Worm (Caenorhabditis elegans) whole organism, late embryonic: ENCODE results near the gene C17G1.2.

Experiments used
- C38D4.7 ChIP-seq: fragments of 200-800 bp; sonication (Bioruptor generic); optimal IDR thresholded peaks from 2 replicates; lab custom pipeline; 2018; ENCODE audit warnings: mild to moderate bottlenecking, missing genetic modification characterization, moderate library complexity, missing compliant biosample characterization
- F13H6.1 ChIP-seq: sonication (generic microtip); optimal IDR thresholded peaks from 2 replicates; lab custom pipeline; 2016; ENCODE audit warnings: missing genetic modification characterization, missing compliant biosample characterization
- K02D7.2 ChIP-seq: sonication (generic microtip); optimal IDR thresholded peaks from 2 replicates; lab custom pipeline; 2017; ENCODE audit warnings: mild to moderate bottlenecking, missing genetic modification characterization, missing compliant biosample characterization
- K09A11.1 ChIP-seq: sonication (generic microtip); optimal IDR thresholded peaks from 2 replicates; lab custom pipeline; 2017; ENCODE audit warnings: antibody characterized with exemption, mild to moderate bottlenecking, missing genetic modification characterization, missing compliant biosample characterization; ENCODE audit not compliant: insufficient read depth
- T23F11.4 ChIP-seq: fragments of 200-800 bp; sonication (Bioruptor generic); optimal IDR thresholded peaks from 2 replicates; lab custom pipeline; 2018; ENCODE audit warnings: mild to moderate bottlenecking, missing genetic modification characterization, missing compliant biosample characterization
- ama-1 ChIP-seq: fragments of 150-350 bp; optimal IDR thresholded peaks from 2 replicates; lab custom pipeline; 2014
- ceh-14 ChIP-seq: sonication (generic microtip); optimal IDR thresholded peaks from 2 replicates; lab custom pipeline; 2016; ENCODE audit warnings: missing genotype, missing genetic modification characterization, missing compliant biosample characterization
- ceh-18 ChIP-seq: sonication (generic microtip); optimal IDR thresholded peaks from 2 replicates; lab custom pipeline; 2016; ENCODE audit warnings: missing genetic modification characterization, missing compliant biosample characterization
- ceh-19 ChIP-seq: fragments of 200-800 bp; sonication (Bioruptor generic); optimal IDR thresholded peaks from 2 replicates; lab custom pipeline; 2018; ENCODE audit warnings: mild to moderate bottlenecking, missing genetic modification characterization, missing compliant biosample characterization
- ceh-24 ChIP-seq: sonication (generic microtip); optimal IDR thresholded peaks from 2 replicates; lab custom pipeline; 2016; ENCODE audit warnings: mild to moderate bottlenecking, missing genetic modification characterization, missing compliant biosample characterization
- ceh-31 ChIP-seq: sonication (generic microtip); optimal IDR thresholded peaks from 2 replicates; lab custom pipeline; 2016; ENCODE audit warnings: missing genetic modification characterization, missing compliant biosample characterization
- ceh-34 ChIP-seq: sonication (generic microtip); optimal IDR thresholded peaks from 2 replicates; lab custom pipeline; 2016; ENCODE audit warnings: mild to moderate bottlenecking, missing genetic modification characterization, missing compliant biosample characterization
- ceh-6 ChIP-seq: fragments of 200-800 bp; sonication (Bioruptor generic); optimal IDR thresholded peaks from 2 replicates; lab custom pipeline; 2018; ENCODE audit warnings: mild to moderate bottlenecking, missing genetic modification characterization, missing compliant biosample characterization
- ceh-9 ChIP-seq: sonication (generic microtip); optimal IDR thresholded peaks from 2 replicates; lab custom pipeline; 2016; ENCODE audit warnings: mild to moderate bottlenecking, missing genetic modification characterization, inconsistent platforms, missing compliant biosample characterization
- dmd-4 ChIP-seq: sonication (generic microtip); optimal IDR thresholded peaks from 2 replicates; lab custom pipeline; 2016; ENCODE audit warnings: borderline replicate concordance, missing genetic modification characterization, missing compliant biosample characterization
- dve-1 ChIP-seq: sonication (generic microtip); optimal IDR thresholded peaks from 2 replicates; lab custom pipeline; 2017; ENCODE audit warnings: antibody characterized with exemption, mild to moderate bottlenecking, missing genetic modification characterization, missing compliant biosample characterization
- elt-2 ChIP-seq: sonication (generic microtip); optimal IDR thresholded peaks from 2 replicates; lab custom pipeline; 2016; ENCODE audit warnings: missing genetic modification reagents, missing genetic modification characterization, missing compliant biosample characterization
- elt-4 ChIP-seq: sonication (generic microtip); optimal IDR thresholded peaks from 2 replicates; lab custom pipeline; 2016; ENCODE audit warnings: missing genetic modification characterization, missing compliant biosample characterization
- fkh-6 ChIP-seq: sonication (generic microtip); optimal IDR thresholded peaks from 2 replicates; lab custom pipeline; 2016; ENCODE audit warnings: missing genetic modification characterization, missing compliant biosample characterization
- hlh-13 ChIP-seq: fragments of 200-800 bp; sonication (Bioruptor generic); optimal IDR thresholded peaks from 2 replicates; lab custom pipeline; 2018; ENCODE audit warnings: mild to moderate bottlenecking, missing genetic modification characterization, missing compliant biosample characterization
- hlh-30 ChIP-seq: sonication (generic microtip); optimal IDR thresholded peaks from 2 replicates; lab custom pipeline; 2017; ENCODE audit warnings: antibody characterized with exemption, missing genetic modification characterization, missing compliant biosample characterization; ENCODE audit not compliant: insufficient read depth
- lim-6 ChIP-seq: sonication (generic microtip); optimal IDR thresholded peaks from 2 replicates; lab custom pipeline; 2016; ENCODE audit warnings: missing genetic modification characterization, missing compliant biosample characterization
- mec-3 ChIP-seq: sonication (generic microtip); optimal IDR thresholded peaks from 2 replicates; lab custom pipeline; 2016; ENCODE audit warnings: borderline replicate concordance, missing genetic modification characterization, missing compliant biosample characterization
- nfya-1 ChIP-seq: sonication (generic microtip); optimal IDR thresholded peaks from 2 replicates; lab custom pipeline; 2017; ENCODE audit warnings: missing genetic modification characterization, mild to moderate bottlenecking, missing compliant biosample characterization, antibody characterized with exemption, moderate library complexity
- nhr-11 ChIP-seq: fragments of 150-350 bp; optimal IDR thresholded peaks from 2 replicates; lab custom pipeline; 2014; ENCODE audit warnings: missing biosample characterization, missing genetic modification characterization
- nhr-232 ChIP-seq: sonication (generic microtip); optimal IDR thresholded peaks from 2 replicates; lab custom pipeline; 2016; ENCODE audit warnings: missing genetic modification characterization, missing compliant biosample characterization
- pat-9 ChIP-seq: fragments of 200-800 bp; sonication (Bioruptor generic); optimal IDR thresholded peaks from 2 replicates; lab custom pipeline; 2018; ENCODE audit warnings: mild to moderate bottlenecking, missing genetic modification characterization, moderate library complexity, missing compliant biosample characterization
- pha-4 ChIP-seq: fragments of 150-350 bp; optimal IDR thresholded peaks from 2 replicates; lab custom pipeline; 2018; ENCODE audit warnings: missing biosample characterization, missing genetic modification reagents, missing genetic modification characterization
- pqm-1 ChIP-seq: sonication (generic microtip); optimal IDR thresholded peaks from 2 replicates; lab custom pipeline; 2016; ENCODE audit warnings: missing genetic modification characterization, missing compliant biosample characterization
- pros-1 ChIP-seq: fragments of 150-350 bp; optimal IDR thresholded peaks from 2 replicates; lab custom pipeline; 2014; ENCODE audit warnings: missing biosample characterization, missing genetic modification reagents, missing genetic modification characterization
- ref-2 ChIP-seq: sonication (generic microtip); optimal IDR thresholded peaks from 2 replicates; lab custom pipeline; 2016; ENCODE audit warnings: missing genetic modification characterization, missing compliant biosample characterization
- sdc-2 ChIP-seq: sonication (generic microtip); optimal IDR thresholded peaks from 2 replicates; lab custom pipeline; 2016; ENCODE audit warnings: missing genotype, missing genetic modification characterization, missing compliant biosample characterization
- syd-9 ChIP-seq: sonication (generic microtip); optimal IDR thresholded peaks from 2 replicates; lab custom pipeline; 2016; ENCODE audit warnings: mild to moderate bottlenecking, missing genetic modification characterization, moderate library complexity, missing compliant biosample characterization
- tbx-2 ChIP-seq: sonication (generic microtip); optimal IDR thresholded peaks from 2 replicates; lab custom pipeline; 2016; ENCODE audit warnings: missing genetic modification characterization, missing compliant biosample characterization
- tbx-7 ChIP-seq: sonication (generic microtip); optimal IDR thresholded peaks from 2 replicates; lab custom pipeline; 2016; ENCODE audit warnings: missing genotype, missing genetic modification characterization, missing compliant biosample characterization
- ttx-3 ChIP-seq: sonication (generic microtip); optimal IDR thresholded peaks from 2 replicates; lab custom pipeline; 2016; ENCODE audit warnings: missing genetic modification reagents, missing genetic modification characterization, missing compliant biosample characterization
- unc-3 ChIP-seq, 2 experiments: fragments of 200-800 bp in 1 of 2; sonication (Bioruptor generic) in 1 of 2; sonication (generic microtip) in 1 of 2; conservative IDR thresholded peaks in 1 of 2; optimal IDR thresholded peaks in 1 of 2; 2 replicates each; pipeline versions ENCODE4 v1.3.6 to Lab custom; 2016 to 2022; ENCODE audit warnings: missing compliant biosample characterization in 2 of 2, missing genetic modification characterization in 2 of 2, missing genetic modification reagents in 1 of 2
- unc-42 ChIP-seq: sonication (generic microtip); optimal IDR thresholded peaks from 2 replicates; lab custom pipeline; 2016; ENCODE audit warnings: missing genotype, missing genetic modification characterization, missing compliant biosample characterization
- unc-55 ChIP-seq: sonication (generic microtip); optimal IDR thresholded peaks from 2 replicates; lab custom pipeline; 2017; ENCODE audit warnings: missing biosample characterization, missing genetic modification reagents, missing genetic modification characterization
- unc-86 ChIP-seq: sonication (generic microtip); optimal IDR thresholded peaks from 2 replicates; lab custom pipeline; 2016; ENCODE audit warnings: missing genetic modification characterization, missing compliant biosample characterization
- ztf-16 ChIP-seq: sonication (generic microtip); optimal IDR thresholded peaks from 2 replicates; lab custom pipeline; 2017; ENCODE audit warnings: missing genetic modification characterization, missing compliant biosample characterization

Gene C17G1.2

DNA sequence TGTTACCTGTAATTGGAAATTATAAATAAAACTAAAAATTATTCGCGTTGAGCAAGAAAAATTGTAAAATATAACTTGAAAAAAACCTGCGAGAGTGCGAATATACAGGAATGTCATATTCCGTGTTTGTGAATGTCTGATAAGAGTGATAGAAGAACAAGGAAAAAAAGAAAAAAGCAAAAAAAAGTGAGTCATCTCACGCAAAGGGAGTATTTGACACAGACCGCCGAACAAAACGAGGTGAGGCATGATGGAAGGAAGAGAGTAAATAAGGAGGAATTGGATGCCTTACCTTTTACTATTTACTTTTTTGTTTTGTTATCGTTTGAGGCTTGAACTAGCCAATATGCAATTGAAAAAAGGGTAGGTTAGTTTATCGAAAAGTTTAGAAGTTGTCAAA, 29.0 kb upstream of the C17G1.2 start, which contains the start of gene F21G4.1:
Gene F21G4.1, minus strand, starts transcription at position 6 of the 400 bp plus-strand sequence.
- no peak for TF ChIP-seq dve-1 (tag; lab: Kevin White, UChicago)
- TF ChIP-seq pqm-1 = no peak
- TF ChIP-seq ceh-18 = no peak
- no peak for TF ChIP-seq unc-42 (tag; lab: Kevin White, UChicago)
- TF ChIP-seq syd-9 (tag; lab: Kevin White, UChicago) = no peak
- TF ChIP-seq lim-6 = no peak
- TF ChIP-seq ttx-3 (tag; lab: Kevin White, UChicago) = no peak
- TF ChIP-seq, all 69 proteins: peak for 0

DNA sequence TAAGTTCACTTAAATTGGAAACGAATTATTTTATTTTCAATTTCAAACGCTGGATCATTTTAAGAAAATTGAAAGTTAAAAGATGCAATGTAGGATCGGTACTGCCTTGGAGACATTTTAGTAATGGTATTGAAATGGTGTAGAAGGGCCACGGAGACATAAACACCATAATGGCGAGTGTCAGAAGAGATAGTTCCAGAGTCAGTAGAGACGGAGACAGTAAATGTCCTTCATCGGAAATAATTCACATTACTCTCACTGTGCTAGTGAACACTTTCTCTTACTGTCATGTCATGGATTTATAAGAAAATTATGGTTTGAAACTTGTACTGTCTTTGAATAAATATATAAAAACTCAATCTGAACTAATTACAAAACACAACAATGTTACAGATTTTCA, 28.3 kb upstream of the C17G1.2 start:
- TF ChIP-seq ceh-6 (GFP tag; lab: Kevin White, UChicago) = no peak
- no peak for TF ChIP-seq pha-4 (tag; lab: Kevin White, UChicago)
- no peak for TF ChIP-seq ceh-18
- no peak for TF ChIP-seq ama-1
- TF ChIP-seq F13H6.1 = no peak
- no peak for TF ChIP-seq pat-9
- TF ChIP-seq ceh-34 (tag; lab: Kevin White, UChicago) = no peak
- no peak for TF ChIP-seq ref-2 (tag; lab: Kevin White, UChicago)
- no peak for TF ChIP-seq pqm-1
- no peak for TF ChIP-seq ztf-16 (tag; lab: Kevin White, UChicago)

DNA sequence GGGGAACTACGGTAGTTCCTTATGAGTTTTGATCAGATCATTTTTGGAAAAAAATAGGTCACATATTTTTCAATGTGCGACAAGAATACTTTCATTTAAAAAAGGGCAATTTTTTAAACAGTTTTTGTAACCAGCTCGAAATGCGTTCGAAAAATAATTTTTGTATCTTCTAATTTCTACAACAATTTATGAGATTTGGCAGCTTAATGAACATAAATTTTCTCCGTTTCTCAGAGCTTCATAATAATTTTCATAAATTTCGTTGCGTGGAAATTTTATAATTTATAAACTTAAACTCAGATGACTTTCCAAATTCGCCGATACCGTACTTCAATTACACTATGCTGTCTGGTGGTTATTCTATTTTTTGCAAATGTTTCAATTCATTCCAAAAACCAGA, 26.5 kb upstream of the C17G1.2 start, which contains the start of gene F21G4.3:
Gene F21G4.3, plus strand, starts transcription at position 301 of the 400 bp plus-strand sequence.
- no peak for TF ChIP-seq mec-3
- TF ChIP-seq nhr-11 (tag; lab: Kevin White, UChicago) = no peak
- no peak for TF ChIP-seq tbx-7
- TF ChIP-seq K02D7.2 (tag; lab: Kevin White, UChicago) = no peak
- TF ChIP-seq F13H6.1 = no peak

DNA sequence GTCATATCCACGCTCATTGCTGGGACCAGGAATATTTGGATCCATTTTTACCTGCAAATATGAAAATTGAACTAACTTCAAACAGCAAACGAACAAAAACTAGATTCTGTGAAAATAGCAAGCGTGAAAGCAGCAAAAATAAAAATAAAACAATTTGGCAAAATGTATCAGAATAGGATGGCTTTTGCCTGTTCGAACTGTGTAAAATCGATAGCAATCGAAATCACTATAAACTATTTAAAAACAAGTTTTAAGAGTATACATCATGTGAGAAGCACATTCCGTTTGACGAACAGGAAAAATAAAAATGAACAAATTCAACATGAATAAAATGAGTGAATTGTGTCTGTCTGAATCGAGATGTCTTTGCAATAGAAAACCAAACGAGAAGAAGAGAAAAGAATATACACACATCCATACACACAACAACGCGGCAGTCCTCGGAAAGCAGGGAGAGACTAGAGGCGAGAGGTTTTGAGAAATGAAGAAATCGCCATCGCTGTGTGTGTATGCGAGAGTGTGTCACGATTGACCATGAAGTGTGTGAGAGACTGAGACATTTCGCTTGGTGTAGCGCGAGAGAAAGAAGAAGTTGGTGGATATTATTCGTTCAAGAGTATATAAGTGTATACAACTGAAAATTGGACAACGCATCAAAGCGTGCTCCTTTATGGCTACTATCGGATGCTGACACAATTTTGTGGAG, 21.8 kb upstream of the C17G1.2 start, which contains the start of gene phf-34:
Gene phf-34, minus strand, starts transcription at position 51 of the 706 bp plus-strand sequence.
- peak; percentile 58 for TF ChIP-seq sdc-2 (tag; lab: Kevin White, UChicago)
- TF ChIP-seq ceh-19 (GFP tag; lab: Kevin White, UChicago) = peak; percentile 43
- no peak for TF ChIP-seq elt-2 (tag; lab: Kevin White, UChicago)
- TF ChIP-seq unc-55 (GFP tag; lab: Kevin White, UChicago) = peak; percentile 31
- TF ChIP-seq dve-1 (tag; lab: Kevin White, UChicago) = peak; percentile 37
- no peak for TF ChIP-seq pat-9
- TF ChIP-seq hlh-30 (tag; lab: Kevin White, UChicago) = peak; percentile 38
- peak; percentile 67 for TF ChIP-seq nfya-1 (tag; lab: Kevin White, UChicago)
- peak; percentile 67 for TF ChIP-seq unc-42 (tag; lab: Kevin White, UChicago)
- TF ChIP-seq tbx-2 (tag; lab: Kevin White, UChicago) = peak; percentile 37
- no peak for TF ChIP-seq fkh-6 (tag; lab: Kevin White, UChicago)
- TF ChIP-seq K09A11.1 (tag; lab: Kevin White, UChicago) = no peak
- TF ChIP-seq ceh-14 (tag; lab: Kevin White, UChicago) = no peak
- TF ChIP-seq pqm-1 = no peak
- no peak for TF ChIP-seq unc-86
- peak; percentile 35 for TF ChIP-seq ceh-34 (tag; lab: Kevin White, UChicago)
- peak; percentile 74 for TF ChIP-seq ceh-31

DNA sequence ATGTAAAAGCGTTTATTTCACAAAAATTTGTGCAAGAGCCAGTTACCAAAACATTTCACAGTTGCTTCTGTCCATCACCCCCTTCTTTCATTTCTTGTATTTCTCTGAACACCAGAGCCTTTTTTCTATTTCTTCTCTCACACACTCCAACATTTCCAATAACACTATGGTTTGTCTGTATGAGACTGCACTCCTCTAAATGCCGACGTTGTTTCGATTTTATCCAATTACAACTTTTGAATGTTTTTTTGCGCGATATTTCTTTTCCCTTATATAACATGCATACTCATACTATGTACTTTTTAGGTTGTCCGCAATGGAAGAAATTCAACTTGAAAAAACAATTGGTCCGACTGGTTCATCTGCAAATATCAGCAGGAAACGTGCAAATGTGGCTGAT, 15.5 kb upstream of the C17G1.2 start, which contains the start of gene F21G4.5:
Gene F21G4.5, plus strand, starts transcription at position 301 of the 400 bp plus-strand sequence.
- TF ChIP-seq nhr-232 (tag; lab: Kevin White, UChicago) = no peak
- no peak for TF ChIP-seq ceh-24 (tag; lab: Kevin White, UChicago)
- no peak for TF ChIP-seq unc-3 (GFP tag; conservative IDR thresholded peaks at IDR 0.05; lab: Robert Waterston, UW)
- no peak for TF ChIP-seq unc-3 (tag; optimal IDR thresholded peaks at IDR 0.05; lab: Kevin White, UChicago)
- TF ChIP-seq ama-1 = no peak
- no peak for TF ChIP-seq hlh-13 (GFP tag; lab: Kevin White, UChicago)
- TF ChIP-seq ceh-9 (tag; lab: Kevin White, UChicago) = no peak
- no peak for TF ChIP-seq elt-4 (tag; lab: Kevin White, UChicago)
- no peak for TF ChIP-seq dmd-4 (tag; lab: Kevin White, UChicago)
- TF ChIP-seq pros-1 (tag; lab: Kevin White, UChicago) = no peak
- TF ChIP-seq pha-4 (tag; lab: Kevin White, UChicago) = no peak
- no peak for TF ChIP-seq C38D4.7 (GFP tag; lab: Kevin White, UChicago)
- TF ChIP-seq T23F11.4 (GFP tag; lab: Kevin White, UChicago) = no peak
